Fruit fly (Drosophila melanogaster) whole organism, embryonic: Measurements from ENCODE around the gene CG42366.

Experiments used
- CG10267 ChIP-seq: fragments of 200-800 bp; sonication (Bioruptor generic); optimal IDR thresholded peaks from 2 replicates; lab custom pipeline; 2018; ENCODE audit warnings: missing biosample characterization, mild to moderate bottlenecking, missing genetic modification characterization, moderate library complexity
- CG10274 ChIP-seq: fragments of 200-800 bp; sonication (Bioruptor generic); optimal IDR thresholded peaks from 3 replicates; lab custom pipeline; 2017; ENCODE audit warnings: missing biosample characterization, mild to moderate bottlenecking, missing genetic modification characterization
- CG12744 ChIP-seq: fragments of 200-800 bp; sonication (Bioruptor generic); optimal IDR thresholded peaks from 2 replicates; lab custom pipeline; 2016; ENCODE audit warnings: missing biosample characterization, missing genetic modification characterization
- CG12769 ChIP-seq: fragments of 200-800 bp; sonication (Bioruptor generic); optimal IDR thresholded peaks from 2 replicates; lab custom pipeline; 2019; ENCODE audit warnings: missing biosample characterization, mild to moderate bottlenecking, missing genetic modification characterization, moderate library complexity
- CG13624 ChIP-seq: fragments of 200-800 bp; sonication (Bioruptor generic); optimal IDR thresholded peaks from 2 replicates; lab custom pipeline; 2016; ENCODE audit warnings: missing biosample characterization, missing genetic modification characterization
- CG1529 ChIP-seq: fragments of 200-800 bp; sonication (Bioruptor generic); optimal IDR thresholded peaks from 3 replicates; lab custom pipeline; 2018; ENCODE audit warnings: missing biosample characterization, missing genetic modification characterization
- CG16779 ChIP-seq: fragments of 200-800 bp; sonication (Bioruptor generic); IDR thresholded peaks from 2 replicates; pipeline ENCODE4 v1.3.6; 2022; ENCODE audit warnings: missing biosample characterization, missing genetic modification characterization
- CG17802 ChIP-seq: fragments of 200-800 bp; sonication (Bioruptor generic); optimal IDR thresholded peaks from 2 replicates; lab custom pipeline; 2018; ENCODE audit warnings: missing biosample characterization, mild to moderate bottlenecking, missing genetic modification characterization, moderate library complexity
- CG17829 ChIP-seq: fragments of 200-800 bp; optimal IDR thresholded peaks from 2 replicates; lab custom pipeline; 2019; ENCODE audit warnings: missing biosample characterization, mild to moderate bottlenecking, missing genetic modification characterization, moderate library complexity
- CG1792 ChIP-seq: fragments of 200-800 bp; sonication (Bioruptor generic); optimal IDR thresholded peaks from 2 replicates; lab custom pipeline; 2016; ENCODE audit warnings: missing biosample characterization, missing genetic modification characterization
- CG2120 ChIP-seq: fragments of 200-800 bp; sonication (Bioruptor generic); optimal IDR thresholded peaks from 3 replicates; lab custom pipeline; 2016; ENCODE audit warnings: missing biosample characterization, missing genetic modification characterization
- CG2202 ChIP-seq: fragments of 200-800 bp; sonication (Bioruptor generic); optimal IDR thresholded peaks from 2 replicates; lab custom pipeline; 2018; ENCODE audit warnings: missing biosample characterization, mild to moderate bottlenecking, missing genetic modification characterization
- CG42726 ChIP-seq: fragments of 200-800 bp; sonication (Bioruptor generic); IDR thresholded peaks from 2 replicates; pipeline ENCODE4 v1.3.6; 2022; ENCODE audit warnings: missing biosample characterization, missing genetic modification characterization; ENCODE audit not compliant: partially characterized antibody
- CG4617 ChIP-seq: fragments of 200-800 bp; sonication (Bioruptor generic); optimal IDR thresholded peaks from 3 replicates; lab custom pipeline; 2016; ENCODE audit warnings: missing biosample characterization, missing genetic modification characterization, borderline replicate concordance
- CG6791 ChIP-seq: fragments of 200-800 bp; sonication (Bioruptor generic); IDR thresholded peaks from 3 replicates; pipeline ENCODE4 v1.3.6; 2022; ENCODE audit warnings: missing biosample characterization, missing genetic modification characterization; ENCODE audit not compliant: partially characterized antibody
- CG7745 ChIP-seq: fragments of 200-800 bp; sonication (Bioruptor generic); optimal IDR thresholded peaks from 2 replicates; lab custom pipeline; 2018; ENCODE audit warnings: missing biosample characterization, mild to moderate bottlenecking, missing genetic modification characterization, moderate library complexity
- CG7987 ChIP-seq: fragments of 200-800 bp; sonication (Bioruptor generic); optimal IDR thresholded peaks from 2 replicates; lab custom pipeline; 2018; ENCODE audit warnings: missing biosample characterization, mild to moderate bottlenecking, missing genetic modification characterization, moderate library complexity
- CG8089 ChIP-seq: fragments of 200-800 bp; sonication (Bioruptor generic); optimal IDR thresholded peaks from 3 replicates; lab custom pipeline; 2016; ENCODE audit warnings: missing biosample characterization, missing genetic modification characterization
- CG8281 ChIP-seq: fragments of 200-800 bp; sonication (Bioruptor generic); optimal IDR thresholded peaks from 2 replicates; lab custom pipeline; 2018; ENCODE audit warnings: missing biosample characterization, mild to moderate bottlenecking, missing genetic modification characterization, moderate library complexity
- CG8388 ChIP-seq: fragments of 200-800 bp; sonication (Bioruptor generic); optimal IDR thresholded peaks from 2 replicates; lab custom pipeline; 2019; ENCODE audit warnings: missing biosample characterization, mild to moderate bottlenecking, missing genetic modification characterization, moderate library complexity
- CG9609 ChIP-seq: fragments of 200-800 bp; sonication (Bioruptor generic); optimal IDR thresholded peaks from 3 replicates; lab custom pipeline; 2016; ENCODE audit warnings: missing biosample characterization, missing genetic modification characterization
- CG9797 ChIP-seq: fragments of 200-800 bp; sonication (Bioruptor generic); optimal IDR thresholded peaks from 3 replicates; lab custom pipeline; 2018; ENCODE audit warnings: missing biosample characterization, mild to moderate bottlenecking, missing genetic modification characterization
- CoRest ChIP-seq: fragments of 200-800 bp; sonication (Bioruptor generic); optimal IDR thresholded peaks from 3 replicates; lab custom pipeline; 2018; ENCODE audit warnings: missing biosample characterization, mild to moderate bottlenecking, missing genetic modification characterization, moderate library complexity
- Doc2 ChIP-seq: fragments of 200-800 bp; sonication (Bioruptor generic); IDR thresholded peaks from 2 replicates; pipeline ENCODE4 v1.3.6; 2022; ENCODE audit warnings: missing biosample characterization, missing genetic modification characterization
- Dp ChIP-seq: fragments of 200-800 bp; sonication (Bioruptor generic); optimal IDR thresholded peaks from 2 replicates; lab custom pipeline; 2018; ENCODE audit warnings: missing biosample characterization, mild to moderate bottlenecking, missing genetic modification characterization, moderate library complexity
- Fer3 ChIP-seq: fragments of 200-800 bp; sonication (Bioruptor generic); optimal IDR thresholded peaks from 2 replicates; lab custom pipeline; 2018; ENCODE audit warnings: missing biosample characterization, mild to moderate bottlenecking, missing genetic modification characterization, moderate library complexity
- GATAe ChIP-seq: fragments of 200-800 bp; sonication (Bioruptor generic); conservative IDR thresholded peaks from 2 replicates; pipeline ENCODE4 v1.3.6; 2022; ENCODE audit warnings: missing biosample characterization, missing genetic modification characterization
- H15 ChIP-seq: fragments of 200-800 bp; sonication (Bioruptor generic); IDR thresholded peaks from 3 replicates; pipeline ENCODE4 v1.3.6; 2022; ENCODE audit warnings: missing biosample characterization, missing genetic modification characterization
- HHEX ChIP-seq: fragments of 200-800 bp; sonication (Bioruptor generic); optimal IDR thresholded peaks from 3 replicates; lab custom pipeline; 2017; ENCODE audit warnings: missing biosample characterization, mild to moderate bottlenecking, missing genetic modification characterization, missing genetic modification reagents
- Hand ChIP-seq: fragments of 200-800 bp; sonication (Bioruptor generic); optimal IDR thresholded peaks from 2 replicates; lab custom pipeline; 2017; ENCODE audit warnings: mild to moderate bottlenecking, missing biosample characterization, missing genetic modification reagents, missing genetic modification characterization
- Hr3 ChIP-seq: fragments of 200-800 bp; sonication (Bioruptor generic); optimal IDR thresholded peaks from 3 replicates; lab custom pipeline; 2016; ENCODE audit warnings: missing biosample characterization, missing genetic modification characterization
- Max ChIP-seq: fragments of 200-800 bp; sonication (Bioruptor generic); optimal IDR thresholded peaks from 2 replicates; lab custom pipeline; 2016; ENCODE audit warnings: missing biosample characterization, mild to moderate bottlenecking, missing genetic modification characterization
- Six4 ChIP-seq: fragments of 200-800 bp; sonication (Bioruptor generic); optimal IDR thresholded peaks from 2 replicates; lab custom pipeline; 2016; ENCODE audit warnings: missing biosample characterization, missing genetic modification characterization
- ap ChIP-seq: fragments of 200-800 bp; sonication (Bioruptor generic); IDR thresholded peaks from 2 replicates; pipeline ENCODE4 v1.3.6; 2022; ENCODE audit warnings: missing biosample characterization, missing genetic modification characterization
- bab2 ChIP-seq: fragments of 200-800 bp; sonication (Bioruptor generic); optimal IDR thresholded peaks from 2 replicates; lab custom pipeline; 2016; ENCODE audit warnings: missing biosample characterization, missing genetic modification characterization
- br ChIP-seq: fragments of >200 bp; optimal IDR thresholded peaks from 2 replicates; lab custom pipeline; 2017
- caup ChIP-seq: fragments of 200-800 bp; sonication (Bioruptor generic); optimal IDR thresholded peaks from 3 replicates; lab custom pipeline; 2017; ENCODE audit warnings: missing biosample characterization, mild to moderate bottlenecking, missing genetic modification characterization, moderate library complexity; ENCODE audit not compliant: severe bottlenecking
- dan ChIP-seq: fragments of 200-800 bp; sonication (Bioruptor generic); IDR thresholded peaks from 2 replicates; pipeline ENCODE4 v1.3.6; 2022; ENCODE audit warnings: missing biosample characterization, missing genetic modification characterization
- disco-r ChIP-seq: fragments of 200-800 bp; sonication (Bioruptor generic); optimal IDR thresholded peaks from 2 replicates; lab custom pipeline; 2016; ENCODE audit warnings: missing biosample characterization, missing genetic modification characterization
- esg ChIP-seq: fragments of 200-800 bp; sonication (Bioruptor generic); conservative IDR thresholded peaks from 2 replicates; pipeline ENCODE4 v1.3.6; 2022; ENCODE audit warnings: missing biosample characterization, missing genetic modification characterization
- exex ChIP-seq: fragments of 200-800 bp; sonication (Bioruptor generic); optimal IDR thresholded peaks from 4 replicates; lab custom pipeline; 2018; ENCODE audit warnings: missing biosample characterization, mild to moderate bottlenecking, missing genetic modification characterization, moderate library complexity
- fd102C ChIP-seq: fragments of 200-800 bp; sonication (Bioruptor generic); optimal IDR thresholded peaks from 2 replicates; lab custom pipeline; 2018; ENCODE audit warnings: missing biosample characterization, mild to moderate bottlenecking, missing genetic modification characterization, moderate library complexity
- grn ChIP-seq: fragments of 200-800 bp; sonication (Bioruptor generic); optimal IDR thresholded peaks from 3 replicates; lab custom pipeline; 2017; ENCODE audit warnings: missing biosample characterization, missing genetic modification characterization
- otp ChIP-seq: fragments of 200-800 bp; sonication (Bioruptor generic); IDR thresholded peaks from 3 replicates; pipeline ENCODE4, ENCODE4 v1.3.6; 2022; ENCODE audit warnings: missing biosample characterization, missing genetic modification characterization
- salm ChIP-seq: fragments of 200-800 bp; sonication (Bioruptor generic); optimal IDR thresholded peaks from 2 replicates; lab custom pipeline; 2018; ENCODE audit warnings: missing biosample characterization, mild to moderate bottlenecking, missing genetic modification characterization
- shn ChIP-seq: fragments of 200-800 bp; sonication (Bioruptor generic); optimal IDR thresholded peaks from 3 replicates; lab custom pipeline; 2016; ENCODE audit warnings: missing biosample characterization, missing genetic modification characterization
- sim ChIP-seq: fragments of 200-800 bp; sonication (Bioruptor generic); IDR thresholded peaks from 2 replicates; pipeline ENCODE4 v1.3.6; 2022; ENCODE audit warnings: missing biosample characterization, missing genetic modification characterization
- sna ChIP-seq: fragments of 200-800 bp; sonication (Bioruptor generic); IDR thresholded peaks from 2 replicates; pipeline ENCODE4 v1.3.6; 2022; ENCODE audit warnings: missing biosample characterization, missing genetic modification characterization; ENCODE audit not compliant: partially characterized antibody
- so ChIP-seq: fragments of 200-800 bp; sonication (Bioruptor generic); IDR thresholded peaks from 3 replicates; pipeline ENCODE4 v1.3.6; 2022; ENCODE audit warnings: missing biosample characterization, missing genetic modification characterization
- tna ChIP-seq: fragments of 200-800 bp; sonication (Bioruptor generic); IDR thresholded peaks from 2 replicates; pipeline ENCODE4 v1.3.6; 2022; ENCODE audit warnings: missing biosample characterization, missing genetic modification characterization; ENCODE audit not compliant: partially characterized antibody
- zen ChIP-seq: fragments of 200-800 bp; sonication (Bioruptor generic); optimal IDR thresholded peaks from 3 replicates; lab custom pipeline; 2018; ENCODE audit warnings: missing biosample characterization, mild to moderate bottlenecking, missing genetic modification characterization, moderate library complexity

Gene CG42366

dm6 chr2L:9897296-9897695 is 27.7 kb upstream of the CG42366 start, which contains the start of gene RpS2 (continued):
- TF ChIP-seq CG13624 (GFP tag; lab: Kevin White, UChicago) (peak; percentile 33), esg (GFP tag; lab: Robert Waterston, UW) (no peak), CG4617 (GFP tag; lab: Kevin White, UChicago) (peak; percentile 44), CG1529 (GFP tag; lab: Kevin White, UChicago) (peak; percentile 32), Fer3 (tag; lab: Kevin White, UChicago) (peak; percentile 50), CG16779 (GFP tag; lab: Robert Waterston, UW) (no peak), CG9609 (GFP tag; lab: Kevin White, UChicago) (peak; percentile 19), CG17802 (tag; lab: Kevin White, UChicago) (no peak), CG9797 (GFP tag; lab: Kevin White, UChicago) (peak; percentile 34), otp (GFP tag; lab: Robert Waterston, UW) (no peak), CG10267 (tag; lab: Kevin White, UChicago) (peak; percentile 65), CG7745 (tag; lab: Kevin White, UChicago) (no peak), disco-r (GFP tag; lab: Kevin White, UChicago) (peak; percentile 7), caup (GFP tag; lab: Kevin White, UChicago) (peak; percentile 72), Hr3 (peak; percentile 32), CG8089 (GFP tag; lab: Kevin White, UChicago) (no peak), br (lab: Kevin White, UChicago) (no peak), dan (no peak), CG2202 (tag; lab: Kevin White, UChicago) (peak; percentile 45), Hand (GFP tag; lab: Kevin White, UChicago) (no peak), CG17829 (tag; lab: Kevin White, UChicago) (no peak), bab2 (GFP tag; lab: Kevin White, UChicago) (no peak), CG12744 (GFP tag; lab: Kevin White, UChicago) (no peak), HHEX (GFP tag; lab: Kevin White, UChicago) (peak; percentile 35), Six4 (GFP tag; lab: Kevin White, UChicago) (no peak), tna (peak; percentile 97), sna (GFP tag; lab: Robert Waterston, UW) (peak; percentile 98), ap (no peak), CG10274 (no peak), sim (GFP tag; lab: Robert Waterston, UW) (no peak), grn (GFP tag; lab: Kevin White, UChicago) (peak; percentile 37), CG8388 (peak; percentile 5), CG1792 (no peak), GATAe (GFP tag; lab: Robert Waterston, UW) (no peak), CG8281 (no peak), CG42726 (GFP tag; lab: Robert Waterston, UW) (peak; percentile 99), CG6791 (peak; percentile 99), CG2120 (peak; percentile 38), CG12769 (tag; lab: Kevin White, UChicago) (peak; percentile 65), CG7987 (GFP tag; lab: Kevin White, UChicago) (peak; percentile 68), H15 (GFP tag; lab: Robert Waterston, UW) (no peak), exex (tag; lab: Kevin White, UChicago) (peak; percentile 31), Doc2 (no peak), zen (tag; lab: Kevin White, UChicago) (peak; percentile 3), so (no peak), Dp (GFP tag; lab: Kevin White, UChicago) (peak; percentile 68), salm (tag; lab: Kevin White, UChicago) (peak; percentile 60), fd102C (peak; percentile 22), CoRest (tag; lab: Kevin White, UChicago) (peak; percentile 30), shn (no peak), Max (GFP tag; lab: Kevin White, UChicago) (peak; percentile 42)
